Worm (Caenorhabditis elegans): ENCODE results near the gene lurp-3.

Gene lurp-3

DNA sequence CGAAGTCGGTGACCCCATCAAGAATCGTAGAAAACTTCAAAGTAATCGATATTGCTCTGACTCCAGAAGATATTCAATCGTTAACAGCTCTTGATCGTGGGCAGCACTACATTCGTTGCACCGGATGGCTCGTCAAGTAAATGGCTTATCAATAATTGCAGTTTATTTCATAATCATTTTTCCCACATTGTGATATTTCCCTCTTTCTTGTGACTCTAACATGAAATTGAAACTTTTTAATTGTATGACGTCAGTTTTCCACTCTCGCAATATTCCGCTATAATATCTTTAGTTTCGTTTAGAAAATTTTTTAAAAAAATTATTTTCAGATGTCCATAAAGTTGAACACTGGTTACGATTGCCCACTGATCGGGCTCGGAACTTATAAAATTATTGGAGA lies 47.6 kb upstream of the lurp-3 start, which contains the start of gene F53F1.3 (continued):
- no peak for TF ChIP-seq ccch-3 (GFP tag; optimal IDR thresholded peaks at IDR 0.05)
- TF ChIP-seq ztf-28 (GFP tag; IDR thresholded peaks at IDR 0.05), result no peak
- no peak for TF ChIP-seq pha-4 (tag; optimal IDR thresholded peaks at IDR 0.05)

ce11 chrV:13408440-13408839 lies 47.1 kb upstream of the lurp-3 start:
- TF ChIP-seq madf-8 (GFP tag; conservative IDR thresholded peaks at IDR 0.05), result no peak
- 0 out of 2 replicates have a peak, but pooled peaks have one; percentile 6 for TF ChIP-seq attf-3 (GFP tag; conservative IDR thresholded peaks at IDR 0.05)
- TF ChIP-seq Y56A3A.18 (GFP tag; IDR thresholded peaks at IDR 0.05), result no peak
- TF ChIP-seq Y53G8AR.9 (GFP tag; conservative IDR thresholded peaks at IDR 0.05), result 0 out of 2 replicates have a peak, but pooled peaks have one; percentile 46

DNA sequence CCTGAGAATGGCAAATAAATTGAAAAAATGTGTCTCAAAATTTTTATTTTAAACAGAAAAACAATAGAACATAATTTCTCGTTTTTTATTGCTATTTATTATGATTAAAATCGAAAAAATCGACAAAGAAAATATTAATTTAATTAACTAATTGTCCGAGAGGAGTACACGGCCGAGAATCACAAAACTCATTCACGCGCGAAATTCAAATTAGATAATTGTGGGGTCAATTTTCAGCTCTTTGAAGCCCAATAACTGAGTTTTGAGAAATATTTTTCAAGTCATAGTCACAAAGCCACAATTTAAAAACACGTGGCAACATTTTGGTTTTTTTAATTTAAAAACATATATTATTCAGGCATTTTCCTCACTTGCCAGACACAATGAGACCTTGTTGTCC lies 46.5 kb upstream of the lurp-3 start:
- TF ChIP-seq efl-1 (GFP tag; optimal IDR thresholded peaks at IDR 0.05) (peak; percentile 48), lin-35 (GFP tag; optimal IDR thresholded peaks at IDR 0.05) (peak in 2 of 3 experiments; percentile 5 to 67), lsl-1 (GFP tag; optimal IDR thresholded peaks at IDR 0.05) (peak; percentile 20), attf-3 (GFP tag; conservative IDR thresholded peaks at IDR 0.05) (0 out of 2 replicates have a peak, but pooled peaks have one; percentile 13), ceh-91 (GFP tag; IDR thresholded peaks at IDR 0.05) (peak; percentile 37; the same call in 1 of the 2 replicates), ztf-28 (GFP tag; IDR thresholded peaks at IDR 0.05) (0 out of 2 replicates have a peak, but pooled peaks have one; percentile 11), dpl-1 (GFP tag; optimal IDR thresholded peaks at IDR 0.05) (peak; percentile 26), unc-130 (GFP tag; optimal IDR thresholded peaks at IDR 0.05) (peak; percentile 5), ZK185.1 (tag; optimal IDR thresholded peaks at IDR 0.05; ENCODE audit: poor library complexity, severe bottlenecking) (peak; percentile 9), lin-54 (GFP tag; optimal IDR thresholded peaks at IDR 0.05) (peak; percentile 83), xnd-1 (tag; optimal IDR thresholded peaks at IDR 0.05) (peak; percentile 35), madf-8 (GFP tag; conservative IDR thresholded peaks at IDR 0.05) (peak; percentile 41; the same call in 1 of the 2 replicates), aptf-2 (GFP tag; conservative IDR thresholded peaks at IDR 0.05) (0 out of 2 replicates have a peak, but pooled peaks have one; percentile 23), F10E7.11 (tag; optimal IDR thresholded peaks at IDR 0.05) (no peak), T07F8.4 (tag; optimal IDR thresholded peaks at IDR 0.05) (no peak), sea-2 (GFP tag; IDR thresholded peaks at IDR 0.05) (no peak)

ce11 chrV:13410688-13411087 lies 44.9 kb upstream of the lurp-3 start, which contains the start of gene F53F1.4:
TSS of gene F53F1.4 (plus strand) at chrV:13411077.
- TF ChIP-seq ztf-28 (GFP tag; IDR thresholded peaks at IDR 0.05), result 0 out of 2 replicates have a peak, but pooled peaks have one; percentile 37
- TF ChIP-seq Y67H2A.10 (GFP tag; conservative IDR thresholded peaks at IDR 0.05), result no peak

DNA sequence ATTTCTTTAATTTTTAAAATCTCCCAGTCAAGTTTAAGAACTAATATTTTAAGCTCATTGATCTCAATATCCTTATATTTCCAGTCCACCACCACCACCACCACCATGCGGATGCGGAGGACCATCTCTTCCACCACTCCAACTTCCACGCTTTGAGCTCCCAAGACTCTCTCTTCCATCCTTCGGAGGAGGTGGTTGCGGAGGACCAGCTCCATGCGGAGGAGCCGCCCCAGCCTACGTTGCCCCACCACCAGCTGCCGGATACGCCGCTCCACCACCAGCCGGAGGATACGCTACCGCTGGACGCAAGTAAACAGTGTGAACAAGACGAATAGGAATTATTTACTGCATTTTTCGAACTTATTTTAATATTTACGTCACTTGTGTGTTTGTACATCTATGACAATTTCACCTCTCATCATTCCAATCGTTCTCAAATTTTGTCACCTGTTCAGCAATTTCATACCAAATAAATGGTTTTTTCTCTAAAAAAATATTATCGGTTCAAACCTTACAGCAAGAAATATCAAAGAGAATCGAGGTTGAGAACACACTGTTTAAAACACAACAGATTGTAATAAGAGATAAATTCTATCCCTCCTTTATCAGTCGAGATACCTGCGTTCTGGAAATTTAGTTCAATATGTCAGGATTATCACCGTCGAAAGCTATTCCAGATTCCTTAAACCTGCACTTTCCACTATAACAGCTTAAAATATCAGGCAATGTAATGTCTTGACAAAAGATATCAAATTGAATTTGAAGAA lies 44.1 kb upstream of the lurp-3 start:
- TF ChIP-seq madf-3 (GFP tag; IDR thresholded peaks at IDR 0.05) (no peak), zfh-2 (GFP tag; conservative IDR thresholded peaks at IDR 0.05) (peak; percentile 91), egrh-3 (GFP tag; IDR thresholded peaks at IDR 0.05) (peak; percentile 87)

ce11 chrV:13411992-13412298 lies 43.6 kb upstream of the lurp-3 start:
- TF ChIP-seq nfyb-1 (GFP tag; IDR thresholded peaks at IDR 0.05) (no peak), B0261.1 (tag; optimal IDR thresholded peaks at IDR 0.05) (no peak), sea-2 (GFP tag; IDR thresholded peaks at IDR 0.05) (no peak), nhr-27 (tag; optimal IDR thresholded peaks at IDR 0.05) (no peak), ceh-58 (GFP tag; IDR thresholded peaks at IDR 0.05) (no peak), madf-10 (tag; optimal IDR thresholded peaks at IDR 0.05) (no peak), cebp-1 (GFP tag; IDR thresholded peaks at IDR 0.05) (no peak), cebp-1 (tag; optimal IDR thresholded peaks at IDR 0.05) (no peak), let-607 (tag; optimal IDR thresholded peaks at IDR 0.05) (no peak), C17E4.6 (GFP tag; IDR thresholded peaks at IDR 0.05) (no peak), fkh-3 (tag; optimal IDR thresholded peaks at IDR 0.05) (no peak), die-1 (tag; optimal IDR thresholded peaks at IDR 0.05) (no peak), dpff-1 (tag; optimal IDR thresholded peaks at IDR 0.05) (no peak)
